Fruit fly (Drosophila melanogaster): ENCODE results near the gene Daxx.
A peak's percentile ranks its signal among the peaks of the same experiment; 100 is the strongest.

Gene Daxx

DNA sequence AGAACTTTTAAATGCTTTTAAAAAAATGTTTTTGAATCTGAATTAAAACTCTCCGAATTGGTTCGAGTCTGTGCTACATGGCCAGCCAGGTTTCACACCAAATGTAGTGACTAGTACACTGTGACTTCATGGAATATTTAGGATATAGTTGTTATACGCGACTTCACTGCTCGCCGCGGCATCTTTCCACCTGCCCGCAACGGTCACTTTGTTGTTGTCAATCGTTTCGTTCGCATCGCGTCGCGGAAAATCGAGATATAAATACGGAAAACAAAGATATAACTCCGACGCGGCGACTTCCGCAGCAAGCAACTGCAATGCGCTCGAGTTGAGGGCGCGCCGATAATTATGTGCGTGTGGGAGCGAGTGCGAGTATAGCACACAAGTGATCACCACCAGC lies 17.7 kb downstream of the Daxx start, which contains the start of gene CG31637 (continued):
- TF ChIP-seq CG8281 (tag; optimal IDR thresholded peaks at IDR 0.05) (no peak), CG1647 (GFP tag; optimal IDR thresholded peaks at IDR 0.05) (no peak), z (GFP tag; IDR thresholded peaks at IDR 0.05) (no peak), Fer1 (GFP tag; optimal IDR thresholded peaks at IDR 0.05) (peak; percentile 53), ase (GFP tag; IDR thresholded peaks at IDR 0.05) (no peak), lbe (GFP tag; optimal IDR thresholded peaks at IDR 0.05) (no peak), ems (GFP tag; optimal IDR thresholded peaks at IDR 0.05) (no peak), ac (GFP tag; optimal IDR thresholded peaks at IDR 0.05) (peak; percentile 16), Tbp (GFP tag; optimal IDR thresholded peaks at IDR 0.05) (no peak), gsb (GFP tag; IDR thresholded peaks at IDR 0.05) (no peak), CG10462 (GFP tag; optimal IDR thresholded peaks at IDR 0.05) (no peak), CG8924 (tag; optimal IDR thresholded peaks at IDR 0.05) (peak; percentile 43), Aef1 (GFP tag; IDR thresholded peaks at IDR 0.05) (no peak), Opbp (GFP tag; IDR thresholded peaks at IDR 0.05; ENCODE audit: partially characterized antibody) (peak; percentile 52; the same call in 1 of the 3 replicates), CG3995 (GFP tag; optimal IDR thresholded peaks at IDR 0.05) (peak; percentile 98), chinmo (GFP tag; IDR thresholded peaks at IDR 0.05; ENCODE audit: partially characterized antibody) (0 out of 4 replicates have a peak, but pooled peaks have one; percentile 55), TFAM (GFP tag; optimal IDR thresholded peaks at IDR 0.05) (no peak), ERR (GFP tag; optimal IDR thresholded peaks at IDR 0.05) (no peak), scrt (GFP tag; optimal IDR thresholded peaks at IDR 0.05) (no peak), caup (GFP tag; optimal IDR thresholded peaks at IDR 0.05; ENCODE audit: severe bottlenecking) (peak; percentile 11), CG9727 (GFP tag; optimal IDR thresholded peaks at IDR 0.05) (no peak), Dll (GFP tag; IDR thresholded peaks at IDR 0.05; ENCODE audit: partially characterized antibody) (no peak), CG9932 (GFP tag; IDR thresholded peaks at IDR 0.05) (0 out of 2 replicates have a peak, but pooled peaks have one; percentile 9), Hand (GFP tag; optimal IDR thresholded peaks at IDR 0.05) (no peak), CG8944 (GFP tag; optimal IDR thresholded peaks at IDR 0.05) (no peak), bigmax (GFP tag; optimal IDR thresholded peaks at IDR 0.05) (no peak), hkb (optimal IDR thresholded peaks at IDR 0.05) (no peak), hkb (GFP tag; IDR thresholded peaks at IDR 0.05) (0 out of 2 replicates have a peak, but pooled peaks have one; percentile 13), C15 (GFP tag; IDR thresholded peaks at IDR 0.05) (no peak), inv (GFP tag; IDR thresholded peaks at IDR 0.05; ENCODE audit: partially characterized antibody) (no peak; the same call in 1 of the 2 replicates), Doc3 (GFP tag; IDR thresholded peaks at IDR 0.05; ENCODE audit: partially characterized antibody) (no peak), Ptx1 (GFP tag; IDR thresholded peaks at IDR 0.05) (no peak), MESR4 (GFP tag; optimal IDR thresholded peaks at IDR 0.05) (peak; percentile 81), klu (GFP tag; IDR thresholded peaks at IDR 0.05) (no peak), CG12659 (GFP tag; optimal IDR thresholded peaks at IDR 0.05) (peak; percentile 82), vvl (GFP tag; IDR thresholded peaks at IDR 0.05) (peak; percentile 68), CG6854 (GFP tag; optimal IDR thresholded peaks at IDR 0.05) (no peak), CG33213 (GFP tag; optimal IDR thresholded peaks at IDR 0.05) (peak; percentile 71), pzg (GFP tag; optimal IDR thresholded peaks at IDR 0.05) (peak; percentile 94), Myb (GFP tag; optimal IDR thresholded peaks at IDR 0.05) (peak; percentile 68), CG16815 (GFP tag; optimal IDR thresholded peaks at IDR 0.05) (no peak), CTCF (GFP tag; optimal IDR thresholded peaks at IDR 0.05) (peak; percentile 63), CG4360 (GFP tag; IDR thresholded peaks at IDR 0.05) (no peak), salm (tag; optimal IDR thresholded peaks at IDR 0.05) (peak; percentile 34), Fer2 (tag; optimal IDR thresholded peaks at IDR 0.05) (no peak), CG13287 (GFP tag; IDR thresholded peaks at IDR 0.05; ENCODE audit: partially characterized antibody) (peak; percentile 64), CG17186 (GFP tag; optimal IDR thresholded peaks at IDR 0.05) (peak; percentile 51), ro (GFP tag; IDR thresholded peaks at IDR 0.05) (no peak), grn (GFP tag; optimal IDR thresholded peaks at IDR 0.05) (peak; percentile 57), Hr39 (optimal IDR thresholded peaks at IDR 0.05) (no peak), Deaf1 (tag; optimal IDR thresholded peaks at IDR 0.05) (peak; percentile 58), CoRest (tag; optimal IDR thresholded peaks at IDR 0.05) (peak; percentile 30)

Data from whole organism, embryonic.